Fruit fly (Drosophila melanogaster): Measurements from ENCODE around the gene CG6511.

Gene CG6511

DNA sequence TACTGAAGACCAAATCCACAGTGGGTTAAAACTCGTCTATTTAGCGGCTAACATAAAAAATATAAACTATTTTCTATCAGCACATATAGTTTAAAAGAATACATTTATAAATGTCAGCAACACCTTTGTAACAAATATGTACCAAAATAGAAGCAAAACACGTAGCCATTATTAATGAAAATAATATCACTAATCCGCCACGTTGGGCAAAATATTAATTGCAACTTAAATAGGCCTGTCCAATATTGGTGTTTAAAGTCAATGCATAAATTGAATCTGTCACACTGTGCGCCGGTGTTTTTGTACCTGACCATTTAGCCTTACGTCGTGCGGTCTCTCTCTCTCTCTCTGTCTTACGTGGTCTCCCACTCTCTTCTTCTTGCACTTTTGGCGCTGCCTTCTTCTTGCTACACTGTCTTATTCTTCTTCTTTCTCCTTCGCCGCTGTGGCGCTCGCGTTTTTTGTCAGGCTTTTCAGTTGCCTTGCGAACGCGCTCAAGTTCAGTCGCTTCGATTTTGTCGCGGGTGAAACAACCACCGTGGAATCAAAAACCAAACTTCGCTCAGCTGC, 44.9 kb downstream of the CG6511 start (continued):
- TF ChIP-seq woc (GFP tag; optimal IDR thresholded peaks at IDR 0.05) (peak; percentile 97), Jra (GFP tag; optimal IDR thresholded peaks at IDR 0.05) (peak; percentile 89), sv (GFP tag; optimal IDR thresholded peaks at IDR 0.05) (peak; percentile 99)

DNA sequence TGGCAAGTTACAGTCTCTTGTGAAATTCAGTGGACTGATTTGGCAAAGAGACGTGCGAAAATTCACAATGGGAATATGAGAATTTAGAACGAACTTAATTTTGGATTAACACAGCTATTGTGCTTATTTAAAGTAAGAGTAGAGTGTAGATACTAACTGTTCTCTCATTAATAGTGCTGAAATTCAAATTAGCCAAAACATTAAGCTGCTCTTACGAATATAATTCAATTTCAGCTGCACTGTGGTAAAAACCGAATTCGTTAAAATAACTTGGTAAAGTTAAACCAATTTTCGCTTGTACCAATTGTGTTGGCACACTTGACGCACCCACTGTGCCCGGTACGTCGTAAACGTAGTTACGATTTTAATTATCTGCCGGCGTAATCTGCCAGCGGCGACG, 46.8 kb downstream of the CG6511 start:
- TF ChIP-seq Jra (GFP tag; optimal IDR thresholded peaks at IDR 0.05) (no peak), Dfd (GFP tag; optimal IDR thresholded peaks at IDR 0.05) (no peak), jim (GFP tag; optimal IDR thresholded peaks at IDR 0.05) (no peak), dmrt93B (GFP tag; optimal IDR thresholded peaks at IDR 0.05) (peak; percentile 52), Mio (GFP tag; optimal IDR thresholded peaks at IDR 0.05) (no peak), Rel (GFP tag; optimal IDR thresholded peaks at IDR 0.05) (no peak), Rel (tag; optimal IDR thresholded peaks at IDR 0.05) (no peak), psq (GFP tag; optimal IDR thresholded peaks at IDR 0.05) (peak; percentile 13), CG32264 (GFP tag; optimal IDR thresholded peaks at IDR 0.05) (peak; percentile 13), fru (GFP tag; optimal IDR thresholded peaks at IDR 0.05) (peak; percentile 65), h (GFP tag; optimal IDR thresholded peaks at IDR 0.05) (peak; percentile 63), sage (GFP tag; optimal IDR thresholded peaks at IDR 0.05) (no peak), ey (GFP tag; optimal IDR thresholded peaks at IDR 0.05) (peak; percentile 64), dsf (GFP tag; optimal IDR thresholded peaks at IDR 0.05; ENCODE audit: borderline replicate concordance) (no peak), sv (GFP tag; optimal IDR thresholded peaks at IDR 0.05) (peak; percentile 19), usp (GFP tag; optimal IDR thresholded peaks at IDR 0.05) (no peak), OdsH (GFP tag; optimal IDR thresholded peaks at IDR 0.05) (peak; percentile 53), Hr83 (GFP tag; optimal IDR thresholded peaks at IDR 0.05; ENCODE audit: poor library complexity, severe bottlenecking) (no peak), brk (GFP tag; optimal IDR thresholded peaks at IDR 0.05) (no peak), Hnf4 (GFP tag; optimal IDR thresholded peaks at IDR 0.05) (no peak), tai (GFP tag; optimal IDR thresholded peaks at IDR 0.05) (peak; percentile 6), Hr78 (GFP tag; optimal IDR thresholded peaks at IDR 0.05) (no peak), Sp1 (GFP tag; optimal IDR thresholded peaks at IDR 0.05) (peak; percentile 31), HLH106 (tag; optimal IDR thresholded peaks at IDR 0.05) (peak; percentile 56), dl (GFP tag; optimal IDR thresholded peaks at IDR 0.05; ENCODE audit: insufficient read depth in 1 of 2, partially characterized antibody in 2 of 2) (no peak), Abd-B (GFP tag; optimal IDR thresholded peaks at IDR 0.05) (no peak), rgr (GFP tag; optimal IDR thresholded peaks at IDR 0.05) (peak; percentile 45), br (GFP tag; optimal IDR thresholded peaks at IDR 0.05) (peak; percentile 59), foxo (GFP tag; optimal IDR thresholded peaks at IDR 0.05) (peak in 1 of 2 experiments; percentile 59), lola (GFP tag; optimal IDR thresholded peaks at IDR 0.05) (no peak), CG9705 (GFP tag; optimal IDR thresholded peaks at IDR 0.05) (no peak)

DNA sequence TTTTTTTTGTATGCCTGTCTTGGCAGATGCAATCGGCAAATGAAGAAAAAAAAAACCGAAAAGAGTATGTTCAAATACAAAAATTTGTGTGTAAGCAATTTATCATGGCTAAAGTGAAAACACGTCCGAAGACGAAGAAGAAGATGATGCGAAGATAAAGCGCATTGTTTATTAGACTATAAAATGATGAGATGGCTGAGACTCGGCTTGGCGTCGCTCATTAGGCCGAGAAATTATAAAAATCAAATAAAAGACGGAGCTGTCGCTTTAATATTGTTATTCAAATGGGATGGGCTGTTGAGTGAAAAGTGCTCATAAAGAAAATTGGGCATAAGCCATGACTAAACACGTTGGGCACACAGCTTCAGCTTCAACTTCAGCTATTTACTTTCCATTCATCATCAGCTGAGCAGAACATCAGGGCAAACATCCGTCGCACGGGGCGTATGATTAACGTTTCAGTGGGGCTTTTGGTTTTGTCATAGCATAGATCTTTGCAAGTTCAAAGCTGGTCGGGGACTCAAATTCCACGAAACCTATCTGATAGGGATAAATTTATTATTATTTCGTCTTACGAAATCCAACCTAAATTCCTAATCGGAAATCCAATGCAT, 49.6 kb downstream of the CG6511 start:
- TF ChIP-seq CG32264 (GFP tag; optimal IDR thresholded peaks at IDR 0.05) (no peak), woc (GFP tag; optimal IDR thresholded peaks at IDR 0.05) (no peak), lola (GFP tag; optimal IDR thresholded peaks at IDR 0.05) (no peak), Abd-B (GFP tag; optimal IDR thresholded peaks at IDR 0.05) (no peak), sage (GFP tag; optimal IDR thresholded peaks at IDR 0.05) (no peak), OdsH (GFP tag; optimal IDR thresholded peaks at IDR 0.05) (no peak), tai (GFP tag; optimal IDR thresholded peaks at IDR 0.05) (no peak), Myc (optimal IDR thresholded peaks at IDR 0.05) (no peak), GATAd (GFP tag; optimal IDR thresholded peaks at IDR 0.05) (no peak), Vsx2 (GFP tag; optimal IDR thresholded peaks at IDR 0.05; ENCODE audit: partially characterized antibody) (no peak), psq (GFP tag; optimal IDR thresholded peaks at IDR 0.05) (no peak)
